Fruit fly (Drosophila melanogaster): ENCODE data around the gene fh.
A peak's percentile ranks its signal among the peaks of the same experiment; 100 is the strongest.

Gene fh

dm6 chrX:9109072-9109844, 39.6 kb downstream of the fh start (continued):
- no peak for TF ChIP-seq ato (GFP tag; IDR thresholded peaks at IDR 0.05; ENCODE audit: partially characterized antibody)
- no peak for TF ChIP-seq CG8290 (GFP tag; optimal IDR thresholded peaks at IDR 0.05)
- TF ChIP-seq CG8290 (tag; optimal IDR thresholded peaks at IDR 0.05): peak; percentile 12 to 63
- no peak for TF ChIP-seq Trl (optimal IDR thresholded peaks at IDR 0.05)
- TF ChIP-seq Trl (GFP tag; optimal IDR thresholded peaks at IDR 0.05): peak; percentile 9
- TF ChIP-seq salm (tag; optimal IDR thresholded peaks at IDR 0.05): no peak
- TF ChIP-seq amos (GFP tag; IDR thresholded peaks at IDR 0.05; ENCODE audit: partially characterized antibody): no peak
- peak; percentile 46; the same call in 1 of the 2 replicates for TF ChIP-seq ssp (GFP tag; IDR thresholded peaks at IDR 0.05)
- TF ChIP-seq hkb (optimal IDR thresholded peaks at IDR 0.05): no peak
- TF ChIP-seq hkb (GFP tag; IDR thresholded peaks at IDR 0.05): peak; percentile 45; the same call in 1 of the 2 replicates
- no peak for TF ChIP-seq CG4820 (GFP tag; optimal IDR thresholded peaks at IDR 0.05)
- no peak for TF ChIP-seq CG6654 (GFP tag; optimal IDR thresholded peaks at IDR 0.05)
- TF ChIP-seq Stat92E (GFP tag; optimal IDR thresholded peaks at IDR 0.05): no peak
- no peak for TF ChIP-seq CG6765 (GFP tag; optimal IDR thresholded peaks at IDR 0.05)
- peak; percentile 36 for TF ChIP-seq H2.0 (GFP tag; IDR thresholded peaks at IDR 0.05)
- peak; percentile 4; the same call in 1 of the 2 replicates for TF ChIP-seq ranshi (GFP tag; IDR thresholded peaks at IDR 0.05)
- TF ChIP-seq CG4360 (GFP tag; IDR thresholded peaks at IDR 0.05): no peak
- TF ChIP-seq Elba2 (GFP tag; optimal IDR thresholded peaks at IDR 0.05): peak; percentile 11
- TF ChIP-seq klu (GFP tag; IDR thresholded peaks at IDR 0.05): no peak
- TF ChIP-seq CG2202 (tag; optimal IDR thresholded peaks at IDR 0.05): no peak
- peak; percentile 4 for TF ChIP-seq emc (GFP tag; optimal IDR thresholded peaks at IDR 0.05)
- peak; percentile 61 for TF ChIP-seq Xbp1 (GFP tag; optimal IDR thresholded peaks at IDR 0.05)
- TF ChIP-seq Spps (tag; optimal IDR thresholded peaks at IDR 0.05): peak; percentile 12
- no peak for TF ChIP-seq wor (GFP tag; IDR thresholded peaks at IDR 0.05)
- TF ChIP-seq CG4854 (GFP tag; optimal IDR thresholded peaks at IDR 0.05): no peak
- peak; percentile 38; the same call in 1 of the 2 replicates for TF ChIP-seq inv (GFP tag; IDR thresholded peaks at IDR 0.05; ENCODE audit: partially characterized antibody)
- TF ChIP-seq zfh1 (GFP tag; IDR thresholded peaks at IDR 0.05): 0 out of 3 replicates have a peak, but pooled peaks have one; percentile 19
- TF ChIP-seq Ptx1 (GFP tag; IDR thresholded peaks at IDR 0.05): peak; percentile 24; the same call in 1 of the 2 replicates
- no peak for TF ChIP-seq ro (GFP tag; IDR thresholded peaks at IDR 0.05)
- TF ChIP-seq CG11695 (GFP tag; IDR thresholded peaks at IDR 0.05): peak; percentile 40; the same call in 1 of the 3 replicates
- TF ChIP-seq D (optimal IDR thresholded peaks at IDR 0.05): no peak
- peak; percentile 27 for TF ChIP-seq D (GFP tag; optimal IDR thresholded peaks at IDR 0.05)
- TF ChIP-seq CG10543 (GFP tag; optimal IDR thresholded peaks at IDR 0.05): no peak
- TF ChIP-seq CG4282 (GFP tag; optimal IDR thresholded peaks at IDR 0.05): peak; percentile 82
- TF ChIP-seq ind (GFP tag; optimal IDR thresholded peaks at IDR 0.05): peak; percentile 65
- peak; percentile 31 for TF ChIP-seq Max (GFP tag; optimal IDR thresholded peaks at IDR 0.05)
- peak; percentile 41 for TF ChIP-seq Six4 (GFP tag; optimal IDR thresholded peaks at IDR 0.05)
- TF ChIP-seq Chrac-16 (GFP tag; optimal IDR thresholded peaks at IDR 0.05): peak; percentile 53
- TF ChIP-seq Hr39 (optimal IDR thresholded peaks at IDR 0.05): no peak
- peak; percentile 58 for TF ChIP-seq CG10267 (tag; optimal IDR thresholded peaks at IDR 0.05)
- TF ChIP-seq CG15514 (GFP tag; optimal IDR thresholded peaks at IDR 0.05): no peak
- peak in 1 of 2 experiments; percentile 70 for TF ChIP-seq tll (GFP tag; optimal IDR thresholded peaks at IDR 0.05)
- no peak for TF ChIP-seq rib (GFP tag; IDR thresholded peaks at IDR 0.05)
- no peak for TF ChIP-seq lov (optimal IDR thresholded peaks at IDR 0.05)
- TF ChIP-seq lov (GFP tag; IDR thresholded peaks at IDR 0.05): no peak
- TF ChIP-seq CG1832 (GFP tag; optimal IDR thresholded peaks at IDR 0.05): peak; percentile 52
- no peak for TF ChIP-seq Atf6 (GFP tag; IDR thresholded peaks at IDR 0.05)
- 0 out of 2 replicates have a peak, but pooled peaks have one; percentile 14 for TF ChIP-seq chm (GFP tag; IDR thresholded peaks at IDR 0.05)
- TF ChIP-seq CG10321 (GFP tag; IDR thresholded peaks at IDR 0.05): peak; percentile 35; the same call in 1 of the 2 replicates
- TF ChIP-seq Rx (GFP tag; IDR thresholded peaks at IDR 0.05): peak; percentile 43
- no peak for TF ChIP-seq CG15011 (GFP tag; optimal IDR thresholded peaks at IDR 0.05)
